Worm (Caenorhabditis elegans): ENCODE results near the gene wrt-4.
A peak's percentile ranks its signal among the peaks of the same experiment; 100 is the strongest.

Gene wrt-4

ce11 chrX:15779503-15779902 is 22.4 kb upstream of the wrt-4 start (continued):
- TF ChIP-seq tbp1 (GFP tag; optimal IDR thresholded peaks at IDR 0.05), result peak; percentile 4

- TF ChIP-seq ceh-27 (GFP tag; optimal IDR thresholded peaks at IDR 0.05) (peak; percentile 21), snpc-1.3 (tag; optimal IDR thresholded peaks at IDR 0.05; ENCODE audit: insufficient read depth) (peak; percentile 21), lag-1 (GFP tag; IDR thresholded peaks at IDR 0.05) (no peak), pbrm-1 (GFP tag; IDR thresholded peaks at IDR 0.05) (peak; percentile 74), madf-10 (tag; optimal IDR thresholded peaks at IDR 0.05) (no peak), bed-1 (GFP tag; IDR thresholded peaks at IDR 0.05) (no peak), zim-3 (tag; optimal IDR thresholded peaks at IDR 0.05) (peak; percentile 15), F57C9.4 (tag; optimal IDR thresholded peaks at IDR 0.05) (no peak), akir-1 (GFP tag; optimal IDR thresholded peaks at IDR 0.05) (no peak), hsf-1 (GFP tag; IDR thresholded peaks at IDR 0.05) (no peak), atf-7 (tag; optimal IDR thresholded peaks at IDR 0.05) (no peak), ztf-25 (GFP tag; IDR thresholded peaks at IDR 0.05) (no peak), ceh-91 (GFP tag; IDR thresholded peaks at IDR 0.05) (no peak), lsl-1 (GFP tag; optimal IDR thresholded peaks at IDR 0.05) (no peak), attf-3 (GFP tag; conservative IDR thresholded peaks at IDR 0.05) (no peak), Y53F4B.3 (GFP tag; IDR thresholded peaks at IDR 0.05) (no peak), lir-1 (GFP tag; conservative IDR thresholded peaks at IDR 0.05) (no peak), snpc-4 (GFP tag; optimal IDR thresholded peaks at IDR 0.05) (peak; percentile 51), snpc-4 (tag; optimal IDR thresholded peaks at IDR 0.05) (peak in 3 of 4 experiments; percentile 62 to 78 (median 68)), lin-35 (GFP tag; optimal IDR thresholded peaks at IDR 0.05) (peak in 1 of 3 experiments; percentile 31), ekl-4 (GFP tag; IDR thresholded peaks at IDR 0.05) (no peak; the same call in 1 of the 2 replicates), nfya-2 (GFP tag; IDR thresholded peaks at IDR 0.05) (no peak), dox-1 (GFP tag; IDR thresholded peaks at IDR 0.05) (peak; percentile 64), aptf-2 (GFP tag; conservative IDR thresholded peaks at IDR 0.05) (no peak), snpc-3.4 (tag; optimal IDR thresholded peaks at IDR 0.05) (peak; percentile 21), gei-17 (GFP tag; optimal IDR thresholded peaks at IDR 0.05) (no peak), zfh-2 (GFP tag; conservative IDR thresholded peaks at IDR 0.05) (no peak), egrh-3 (GFP tag; IDR thresholded peaks at IDR 0.05) (no peak; the same call in 1 of the 2 replicates), nhr-80 (tag; optimal IDR thresholded peaks at IDR 0.05) (peak; percentile 14), let-607 (tag; optimal IDR thresholded peaks at IDR 0.05) (peak in 1 of 2 experiments; percentile 52), madf-3 (GFP tag; IDR thresholded peaks at IDR 0.05) (no peak), let-526 (GFP tag; IDR thresholded peaks at IDR 0.05) (no peak), ZK185.1 (tag; optimal IDR thresholded peaks at IDR 0.05; ENCODE audit: poor library complexity, severe bottlenecking) (peak; percentile 60), Y67H2A.10 (GFP tag; conservative IDR thresholded peaks at IDR 0.05) (no peak), xnd-1 (tag; optimal IDR thresholded peaks at IDR 0.05) (no peak), dpff-1 (tag; optimal IDR thresholded peaks at IDR 0.05) (no peak), F49E8.2 (tag; optimal IDR thresholded peaks at IDR 0.05; ENCODE audit: insufficient read depth) (no peak), C06A6.2 (GFP tag; conservative IDR thresholded peaks at IDR 0.05) (no peak; the same call in 1 of the 2 replicates), C17E4.6 (GFP tag; IDR thresholded peaks at IDR 0.05) (no peak), ztf-28 (GFP tag; IDR thresholded peaks at IDR 0.05) (no peak), F23B12.7 (tag; optimal IDR thresholded peaks at IDR 0.05; ENCODE audit: insufficient read depth) (no peak), sea-2 (GFP tag; IDR thresholded peaks at IDR 0.05) (no peak), pha-4 (tag; optimal IDR thresholded peaks at IDR 0.05) (no peak), dpl-1 (GFP tag; optimal IDR thresholded peaks at IDR 0.05) (no peak), tbp1 (GFP tag; optimal IDR thresholded peaks at IDR 0.05) (peak; percentile 90)
Measured at ce11 chrX:15773262-15773908, 16.3 kb upstream of the wrt-4 start, which contains the start of gene Y7A5A.13. Y7A5A.13 (plus strand) TSS chrX:15773858.

All from whole organism, young adult.